Worm (Caenorhabditis elegans): ENCODE data around the gene F14D7.3.

- TF ChIP-seq tbx-37 (GFP tag; conservative IDR thresholded peaks at IDR 0.05) (no peak), tra-4 (tag; optimal IDR thresholded peaks at IDR 0.05) (no peak), ama-1 (optimal IDR thresholded peaks at IDR 0.05) (no peak), hmg-4 (GFP tag; optimal IDR thresholded peaks at IDR 0.05) (no peak), pes-1 (GFP tag; IDR thresholded peaks at IDR 0.05) (no peak)
Observed at ce11 chrV:14248654-14249053, 47.9 kb upstream of the F14D7.3 start, which contains the start of gene K02E11.6.
